Worm (Caenorhabditis elegans): ENCODE results near the gene suf-1.

Gene suf-1

DNA sequence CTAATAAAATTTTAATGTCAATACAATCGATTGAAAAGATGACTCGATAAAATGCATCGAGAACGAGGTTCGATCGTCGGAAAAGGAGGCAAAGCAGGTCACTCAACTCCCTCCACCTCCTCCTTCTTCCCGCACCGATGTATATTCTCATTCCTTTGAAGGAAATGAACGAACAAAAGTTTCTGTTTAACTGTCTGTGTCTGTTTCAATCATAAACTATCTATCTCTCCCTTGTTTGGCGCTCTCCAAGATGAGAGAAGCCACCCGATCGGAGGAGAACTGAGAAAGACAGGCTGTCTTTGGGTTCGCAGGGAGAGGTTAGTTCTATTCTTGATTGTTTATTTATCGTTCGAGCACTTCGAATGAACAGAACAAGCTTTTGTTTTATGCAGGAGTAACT is 37.5 kb downstream of the suf-1 start, which contains the start of gene D2085.7:
TSS of gene D2085.7 (plus strand) at position 251 of the 400 bp plus-strand sequence.
- TF ChIP-seq M03D4.4 (tag; optimal IDR thresholded peaks at IDR 0.05) (no peak), ham-2 (GFP tag; optimal IDR thresholded peaks at IDR 0.05) (peak; percentile 56), drap-1 (GFP tag; optimal IDR thresholded peaks at IDR 0.05) (no peak), nhr-2 (tag; optimal IDR thresholded peaks at IDR 0.05) (no peak), unc-62 (GFP tag; optimal IDR thresholded peaks at IDR 0.05) (no peak), sem-2 (GFP tag; optimal IDR thresholded peaks at IDR 0.05) (no peak), cnd-1 (tag; optimal IDR thresholded peaks at IDR 0.05) (no peak)

ce11 chrII:8642376-8642775 is 38.7 kb downstream of the suf-1 start:
- TF ChIP-seq blmp-1 (tag; optimal IDR thresholded peaks at IDR 0.05) (peak; percentile 86), lin-32 (GFP tag; optimal IDR thresholded peaks at IDR 0.05) (no peak), sptf-1 (tag; optimal IDR thresholded peaks at IDR 0.05) (no peak), mep-1 (tag; optimal IDR thresholded peaks at IDR 0.05) (no peak), unc-120 (tag; optimal IDR thresholded peaks at IDR 0.05; ENCODE audit: poor library complexity, severe bottlenecking) (no peak), ham-2 (GFP tag; optimal IDR thresholded peaks at IDR 0.05) (no peak), ceh-83 (GFP tag; optimal IDR thresholded peaks at IDR 0.05) (no peak), bed-3 (GFP tag; optimal IDR thresholded peaks at IDR 0.05) (no peak)

- TF ChIP-seq ces-1 (GFP tag; optimal IDR thresholded peaks at IDR 0.05) (peak; percentile 60), unc-62 (GFP tag; optimal IDR thresholded peaks at IDR 0.05) (peak; percentile 2), sptf-1 (tag; optimal IDR thresholded peaks at IDR 0.05) (no peak), zip-8 (tag; optimal IDR thresholded peaks at IDR 0.05) (no peak)
Measured at ce11 chrII:8643627-8644356, 40.1 kb downstream of the suf-1 start.

DNA sequence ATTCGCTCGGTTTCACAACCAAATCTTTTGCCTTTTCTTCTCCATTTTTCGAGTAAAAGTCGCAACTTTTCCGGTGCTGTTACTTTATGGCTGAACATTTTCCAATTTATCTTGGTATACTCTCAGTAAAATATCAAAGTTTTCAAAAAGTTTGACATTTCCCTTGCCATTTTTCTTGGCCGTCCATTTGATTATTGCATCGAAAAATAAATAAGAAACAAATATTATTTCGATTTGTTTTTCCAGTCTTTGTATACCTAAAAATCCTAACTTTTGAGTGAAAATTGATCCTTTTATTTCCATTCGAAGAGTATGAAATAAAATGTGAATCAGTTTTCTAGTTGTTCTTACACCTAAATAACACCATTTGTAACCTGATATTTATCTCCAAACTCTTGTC is 42.8 kb downstream of the suf-1 start:
- no peak for TF ChIP-seq ham-2 (GFP tag; optimal IDR thresholded peaks at IDR 0.05)

DNA sequence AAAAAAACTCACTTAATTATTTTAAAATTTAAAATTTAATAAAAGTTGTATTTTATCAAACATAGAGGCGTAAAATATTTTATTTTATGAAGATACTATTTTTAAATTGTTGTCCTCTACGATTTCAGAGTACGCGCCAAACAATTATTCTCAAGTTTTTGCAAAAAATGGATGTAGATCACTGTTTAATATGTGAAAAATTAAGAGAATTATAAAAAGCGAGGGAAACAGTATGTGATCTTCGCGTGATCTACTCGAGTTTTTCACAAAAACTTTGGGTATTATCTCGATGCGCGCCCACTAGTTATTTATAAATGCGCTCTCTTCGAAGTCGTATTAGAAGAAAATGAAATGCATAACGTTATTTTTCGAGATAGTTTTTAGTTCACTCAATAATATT is 45.2 kb downstream of the suf-1 start:
- TF ChIP-seq snpc-4 (tag; optimal IDR thresholded peaks at IDR 0.05) (no peak), pha-4 (tag; optimal IDR thresholded peaks at IDR 0.05) (no peak), nhr-28 (tag; optimal IDR thresholded peaks at IDR 0.05) (no peak), sem-2 (GFP tag; optimal IDR thresholded peaks at IDR 0.05) (no peak), lin-13 (tag; optimal IDR thresholded peaks at IDR 0.05) (no peak), unc-39 (tag; optimal IDR thresholded peaks at IDR 0.05) (no peak), drap-1 (GFP tag; optimal IDR thresholded peaks at IDR 0.05) (no peak), nhr-12 (tag; optimal IDR thresholded peaks at IDR 0.05) (no peak), ceh-43 (GFP tag; optimal IDR thresholded peaks at IDR 0.05) (no peak), cnd-1 (tag; optimal IDR thresholded peaks at IDR 0.05) (no peak), nhr-237 (tag; optimal IDR thresholded peaks at IDR 0.05) (no peak), ceh-39 (tag; optimal IDR thresholded peaks at IDR 0.05) (no peak), flh-1 (GFP tag; optimal IDR thresholded peaks at IDR 0.05) (no peak), lsy-2 (tag; optimal IDR thresholded peaks at IDR 0.05) (no peak), ham-2 (GFP tag; optimal IDR thresholded peaks at IDR 0.05) (no peak)

- TF ChIP-seq bed-3 (GFP tag; optimal IDR thresholded peaks at IDR 0.05) (no peak), elt-3 (tag; optimal IDR thresholded peaks at IDR 0.05) (no peak), nhr-237 (tag; optimal IDR thresholded peaks at IDR 0.05) (no peak), zip-8 (tag; optimal IDR thresholded peaks at IDR 0.05) (no peak), M03D4.4 (tag; optimal IDR thresholded peaks at IDR 0.05) (no peak), cnd-1 (tag; optimal IDR thresholded peaks at IDR 0.05) (no peak), mep-1 (tag; optimal IDR thresholded peaks at IDR 0.05) (no peak), nhr-28 (tag; optimal IDR thresholded peaks at IDR 0.05) (no peak), flh-1 (GFP tag; optimal IDR thresholded peaks at IDR 0.05) (no peak)
Measured at ce11 chrII:8650644-8651159, 47.1 kb downstream of the suf-1 start, which contains the start of gene pyr-1. pyr-1 (plus strand) TSS chrII:8651109.
